Worm (Caenorhabditis elegans) whole organism, L3 larva: ENCODE results near the gene Y7A5A.9.

Source experiments
- R02D3.7 ChIP-seq: fragments of 150-350 bp; optimal IDR thresholded peaks from 2 replicates; lab custom pipeline; 2014; ENCODE audit warnings: missing biosample characterization, missing genetic modification characterization
- ZK546.5 ChIP-seq: sonication (generic microtip); optimal IDR thresholded peaks from 2 replicates; lab custom pipeline; 2017; ENCODE audit warnings: missing biosample characterization, missing genetic modification characterization
- aly-2 ChIP-seq: fragments of 150-350 bp; optimal IDR thresholded peaks from 2 replicates; lab custom pipeline; 2014; ENCODE audit warnings: missing biosample characterization, missing genetic modification characterization
- ama-1 ChIP-seq: fragments of 150-350 bp; optimal IDR thresholded peaks from 2 replicates; lab custom pipeline; 2018
- ceh-28 ChIP-seq: fragments of 150-350 bp; optimal IDR thresholded peaks from 2 replicates; lab custom pipeline; 2014; ENCODE audit warnings: missing biosample characterization, missing genetic modification reagents, missing genetic modification characterization
- ceh-82 ChIP-seq: fragments of 150-350 bp; optimal IDR thresholded peaks from 2 replicates; lab custom pipeline; 2014; ENCODE audit warnings: missing biosample characterization, missing genetic modification characterization
- ceh-9 ChIP-seq: sonication (generic microtip); optimal IDR thresholded peaks from 2 replicates; lab custom pipeline; 2018; ENCODE audit warnings: missing biosample characterization, missing genetic modification characterization
- daf-12 ChIP-seq: fragments of 150-350 bp; optimal IDR thresholded peaks from 2 replicates; lab custom pipeline; 2014; ENCODE audit warnings: missing biosample characterization, missing genetic modification reagents, missing genetic modification characterization
- egl-27 ChIP-seq: sonication (generic microtip); optimal IDR thresholded peaks from 4 replicates; lab custom pipeline; 2017; ENCODE audit warnings: missing biosample characterization, missing genetic modification reagents, missing genetic modification characterization
- egl-5 ChIP-seq: fragments of 150-350 bp; optimal IDR thresholded peaks from 2 replicates; lab custom pipeline; 2017; ENCODE audit warnings: missing biosample characterization, missing genetic modification reagents, missing genetic modification characterization, inconsistent platforms
- elt-2 ChIP-seq: sonication (generic microtip); optimal IDR thresholded peaks from 2 replicates; lab custom pipeline; 2016; ENCODE audit warnings: missing genetic modification reagents, mild to moderate bottlenecking, missing genetic modification characterization, missing compliant biosample characterization
- elt-3 ChIP-seq, 3 experiments: fragments of 150-350 bp in 1 of 3; sonication (generic microtip) in 2 of 3; optimal IDR thresholded peaks; 2 replicates in 2 of 3; 4 replicates in 1 of 3; lab custom pipeline; 2014 to 2017; ENCODE audit warnings: missing biosample characterization in 3 of 3, missing genetic modification characterization in 3 of 3
- fkh-2 ChIP-seq: fragments of 150-350 bp; optimal IDR thresholded peaks from 2 replicates; lab custom pipeline; 2014; ENCODE audit warnings: missing biosample characterization, missing genetic modification reagents, missing genetic modification characterization
- fos-1 ChIP-seq: fragments of 150-350 bp; optimal IDR thresholded peaks from 2 replicates; lab custom pipeline; 2014; ENCODE audit warnings: missing biosample characterization, missing genetic modification characterization
- hmg-11 ChIP-seq: sonication (generic microtip); optimal IDR thresholded peaks from 2 replicates; lab custom pipeline; 2016; ENCODE audit warnings: missing genetic modification characterization, missing compliant biosample characterization
- jun-1 ChIP-seq: fragments of 150-350 bp; optimal IDR thresholded peaks from 2 replicates; lab custom pipeline; 2014; ENCODE audit warnings: missing biosample characterization, missing genetic modification reagents, missing genetic modification characterization
- lin-39 ChIP-seq: fragments of 150-350 bp; optimal IDR thresholded peaks from 2 replicates; lab custom pipeline; 2018; ENCODE audit warnings: missing biosample characterization, missing genetic modification reagents, missing genetic modification characterization
- lsy-12 ChIP-seq: sonication (generic microtip); optimal IDR thresholded peaks from 2 replicates; lab custom pipeline; 2016; ENCODE audit warnings: mild to moderate bottlenecking, missing genetic modification characterization, missing compliant biosample characterization
- mdl-1 ChIP-seq: fragments of 150-350 bp; optimal IDR thresholded peaks from 2 replicates; lab custom pipeline; 2014; ENCODE audit warnings: missing biosample characterization, missing genetic modification characterization
- mml-1 ChIP-seq: fragments of 150-350 bp; sonication (generic microtip); optimal IDR thresholded peaks from 3 replicates; lab custom pipeline; 2014; ENCODE audit warnings: missing biosample characterization, missing genetic modification characterization
- nfya-1 ChIP-seq: sonication (generic microtip); optimal IDR thresholded peaks from 2 replicates; lab custom pipeline; 2017; ENCODE audit warnings: missing genetic modification characterization, mild to moderate bottlenecking, missing compliant biosample characterization, antibody characterized with exemption, moderate library complexity; ENCODE audit not compliant: insufficient read depth
- nhr-11 ChIP-seq: fragments of 150-350 bp; optimal IDR thresholded peaks from 2 replicates; lab custom pipeline; 2014; ENCODE audit warnings: missing biosample characterization, missing genetic modification characterization
- nhr-23 ChIP-seq: fragments of 150-350 bp; optimal IDR thresholded peaks from 2 replicates; lab custom pipeline; 2014; ENCODE audit warnings: missing biosample characterization, missing genetic modification reagents, missing genetic modification characterization
- nhr-25 ChIP-seq: sonication (generic microtip); optimal IDR thresholded peaks from 2 replicates; lab custom pipeline; 2017; ENCODE audit warnings: missing biosample characterization, missing genetic modification characterization
- nhr-43 ChIP-seq: sonication (generic microtip); optimal IDR thresholded peaks from 2 replicates; lab custom pipeline; 2016; ENCODE audit warnings: mild to moderate bottlenecking, missing genetic modification characterization, missing compliant biosample characterization; ENCODE audit not compliant: poor library complexity, severe bottlenecking
- nhr-67 ChIP-seq: fragments of 150-350 bp; optimal IDR thresholded peaks from 2 replicates; lab custom pipeline; 2014; ENCODE audit warnings: missing biosample characterization, missing genetic modification characterization
- nhr-76 ChIP-seq: fragments of 150-350 bp; sonication (generic microtip); optimal IDR thresholded peaks from 5 replicates; lab custom pipeline; 2014; ENCODE audit warnings: missing biosample characterization, missing genetic modification characterization
- nhr-77 ChIP-seq: fragments of 150-350 bp; optimal IDR thresholded peaks from 2 replicates; lab custom pipeline; 2014; ENCODE audit warnings: missing biosample characterization, missing genetic modification characterization
- pha-4 ChIP-seq: fragments of 150-350 bp; optimal IDR thresholded peaks from 2 replicates; lab custom pipeline; 2014; ENCODE audit warnings: missing biosample characterization, missing genetic modification reagents, missing genetic modification characterization
- pqm-1 ChIP-seq: fragments of 150-350 bp; optimal IDR thresholded peaks from 2 replicates; lab custom pipeline; 2017; ENCODE audit warnings: missing biosample characterization, missing genetic modification characterization, inconsistent platforms
- sea-2 ChIP-seq: fragments of 150-350 bp; sonication (generic microtip); optimal IDR thresholded peaks from 4 replicates; lab custom pipeline; 2014; ENCODE audit warnings: missing biosample characterization, missing genetic modification reagents, missing genetic modification characterization
- skn-1 ChIP-seq: fragments of 150-350 bp; optimal IDR thresholded peaks from 2 replicates; lab custom pipeline; 2014; ENCODE audit warnings: missing biosample characterization, missing genetic modification characterization
- snpc-4 ChIP-seq: fragments of 150-350 bp; optimal IDR thresholded peaks from 2 replicates; lab custom pipeline; 2014; ENCODE audit warnings: missing biosample characterization, missing genetic modification characterization
- tbx-2 ChIP-seq: sonication (generic microtip); optimal IDR thresholded peaks from 2 replicates; lab custom pipeline; 2016; ENCODE audit warnings: mild to moderate bottlenecking, missing genetic modification characterization, missing compliant biosample characterization
- unc-39 ChIP-seq: sonication (generic microtip); optimal IDR thresholded peaks from 4 replicates; lab custom pipeline; 2017; ENCODE audit warnings: missing biosample characterization, missing genetic modification characterization
- unc-62 ChIP-seq: fragments of 150-350 bp; sonication (generic microtip); optimal IDR thresholded peaks from 4 replicates; lab custom pipeline; 2014; ENCODE audit warnings: missing biosample characterization, missing genetic modification reagents, missing genetic modification characterization
- zag-1 ChIP-seq: fragments of 150-350 bp; optimal IDR thresholded peaks from 2 replicates; lab custom pipeline; 2014; ENCODE audit warnings: missing biosample characterization, missing genetic modification characterization
- ztf-11 ChIP-seq: fragments of 150-350 bp; optimal IDR thresholded peaks from 2 replicates; lab custom pipeline; 2014; ENCODE audit warnings: missing biosample characterization, missing genetic modification characterization
- ztf-4 ChIP-seq: fragments of 150-350 bp; optimal IDR thresholded peaks from 2 replicates; lab custom pipeline; 2014; ENCODE audit warnings: missing biosample characterization, missing genetic modification characterization

The Y7A5A.9 gene

DNA sequence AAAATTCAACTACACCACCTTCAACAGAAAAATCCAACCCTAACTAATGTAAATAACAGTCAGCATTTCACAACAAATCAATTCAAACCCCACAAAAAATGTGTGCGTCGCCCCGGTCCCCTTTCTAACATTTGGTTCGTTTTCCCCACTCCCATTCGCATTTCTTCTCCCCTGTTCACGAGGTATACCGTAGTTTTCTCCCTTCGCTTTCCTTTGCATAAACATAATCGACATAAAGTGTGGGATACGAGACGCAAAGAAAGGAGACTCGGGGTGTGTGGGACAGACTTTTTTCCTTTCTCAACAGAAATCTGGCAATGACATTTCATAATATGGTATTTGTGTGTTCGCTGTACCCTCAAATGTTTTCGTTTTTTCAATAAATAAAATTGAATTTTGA, 15.6 kb upstream of the Y7A5A.9 start:
- TF ChIP-seq ceh-28 (tag; lab: Kevin White, UChicago) (no peak), R02D3.7 (tag; lab: Kevin White, UChicago) (no peak), ztf-4 (tag; lab: Kevin White, UChicago) (no peak)

DNA sequence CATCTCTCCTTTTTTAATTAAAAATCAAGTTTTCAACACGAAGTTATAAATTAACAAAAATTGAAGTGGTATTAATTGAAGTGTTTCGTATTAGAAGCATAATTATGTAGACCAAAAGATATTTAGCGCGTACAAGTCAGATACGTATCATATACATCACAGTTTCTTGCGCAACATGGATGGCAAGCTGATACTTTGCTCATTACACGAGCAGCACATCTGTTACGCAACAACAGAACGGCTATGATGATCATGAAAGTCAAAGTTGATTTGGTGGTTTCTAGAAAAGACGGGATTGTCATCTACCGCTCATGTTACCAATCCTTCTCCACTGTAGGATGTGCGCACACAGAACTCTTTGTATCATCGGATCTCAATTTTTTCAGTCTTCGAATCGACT, 12.4 kb upstream of the Y7A5A.9 start:
- no peak for TF ChIP-seq nhr-43
- no peak for TF ChIP-seq ceh-82
- TF ChIP-seq egl-27 (tag; lab: Kevin White, UChicago), result no peak
- no peak for TF ChIP-seq skn-1 (tag; lab: Kevin White, UChicago)
- TF ChIP-seq hmg-11 (tag; lab: Kevin White, UChicago), result no peak
- TF ChIP-seq ztf-4 (tag; lab: Kevin White, UChicago), result no peak
- no peak for TF ChIP-seq tbx-2 (tag; lab: Kevin White, UChicago)
- no peak for TF ChIP-seq pqm-1 (tag; lab: Kevin White, UChicago)
- no peak for TF ChIP-seq unc-62 (GFP tag; lab: Kevin White, UChicago)
- TF ChIP-seq nhr-77 (tag; lab: Kevin White, UChicago), result no peak
- TF ChIP-seq nhr-25 (tag; lab: Kevin White, UChicago), result no peak
- TF ChIP-seq fos-1, result no peak
- TF ChIP-seq lsy-12 (tag; lab: Kevin White, UChicago), result no peak
- no peak for TF ChIP-seq nhr-67 (tag; lab: Kevin White, UChicago)
- TF ChIP-seq ZK546.5 (tag; lab: Kevin White, UChicago), result no peak
- no peak for TF ChIP-seq ceh-28 (tag; lab: Kevin White, UChicago)
- no peak for TF ChIP-seq ceh-9 (tag; lab: Kevin White, UChicago)
- TF ChIP-seq nhr-23 (tag; lab: Kevin White, UChicago), result no peak
- TF ChIP-seq egl-5 (tag; lab: Kevin White, UChicago), result no peak

DNA sequence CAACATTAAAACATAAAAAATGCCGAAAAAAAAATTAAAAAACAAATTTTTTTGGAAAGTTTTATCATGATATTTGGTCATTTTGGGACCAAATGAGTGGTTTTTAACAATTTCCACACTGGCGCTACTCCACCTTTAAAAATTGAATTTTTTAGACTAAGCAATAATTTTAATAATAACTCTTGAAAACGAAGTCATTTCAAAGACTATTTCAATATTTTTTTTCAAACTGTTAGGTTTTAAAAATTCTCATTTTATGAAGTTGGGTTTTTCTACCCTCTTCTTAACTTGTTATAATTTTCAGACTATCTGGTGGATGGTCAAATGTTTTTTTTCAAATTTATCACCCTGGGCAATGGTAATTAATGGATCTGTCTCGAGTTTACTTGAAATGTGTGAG, 4.8 kb upstream of the Y7A5A.9 start, which contains the start of gene Y7A5A.8:
TSS of gene Y7A5A.8 (plus strand) at position 301 of the 400 bp plus-strand sequence.
- TF ChIP-seq ztf-4 (tag; lab: Kevin White, UChicago) (no peak), lsy-12 (tag; lab: Kevin White, UChicago) (no peak), daf-12 (tag; lab: Kevin White, UChicago) (no peak), mdl-1 (tag; lab: Kevin White, UChicago) (no peak), pha-4 (tag; lab: Kevin White, UChicago) (no peak), nhr-11 (tag; lab: Kevin White, UChicago) (no peak), zag-1 (tag; lab: Kevin White, UChicago) (no peak), elt-3 (tag; optimal IDR thresholded peaks at IDR 0.05; lab: Kevin White, UChicago) (no peak), nfya-1 (tag; lab: Kevin White, UChicago) (no peak), snpc-4 (tag; lab: Kevin White, UChicago) (no peak), lin-39 (tag; lab: Kevin White, UChicago) (no peak), sea-2 (GFP tag; lab: Kevin White, UChicago) (no peak)

DNA sequence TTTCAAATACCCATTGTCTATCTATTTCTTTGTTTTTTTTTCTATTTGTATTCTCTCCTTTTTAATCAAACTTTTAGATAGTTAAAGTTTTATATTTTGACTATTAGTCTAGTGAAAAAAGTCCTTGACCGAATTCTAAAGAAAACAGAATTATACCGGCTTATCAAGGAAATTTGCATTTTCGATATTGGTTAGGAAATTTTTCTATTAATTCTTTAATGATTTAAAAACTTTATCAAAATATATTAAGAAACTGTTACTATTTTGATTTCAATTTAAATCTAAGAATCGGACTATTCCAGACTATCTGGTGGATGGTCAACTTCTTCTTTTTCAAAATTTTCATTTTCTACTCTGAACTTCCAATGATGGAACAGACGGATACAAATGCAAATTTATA, 1.1 kb downstream of the Y7A5A.9 start, which contains the start of gene Y7A5A.20:
TSS of gene Y7A5A.20 (plus strand) at position 301 of the 400 bp plus-strand sequence.
- TF ChIP-seq fos-1, result no peak
- TF ChIP-seq nhr-76, result no peak
- TF ChIP-seq unc-39 (tag; lab: Kevin White, UChicago), result no peak
- TF ChIP-seq fkh-2, result no peak
- TF ChIP-seq aly-2 (tag; lab: Kevin White, UChicago), result no peak
- no peak for TF ChIP-seq nfya-1 (tag; lab: Kevin White, UChicago)
- TF ChIP-seq nhr-43, result no peak
- TF ChIP-seq nhr-23 (tag; lab: Kevin White, UChicago), result no peak
- no peak for TF ChIP-seq nhr-11 (tag; lab: Kevin White, UChicago)
- TF ChIP-seq nhr-25 (tag; lab: Kevin White, UChicago), result no peak
- no peak for TF ChIP-seq ceh-28 (tag; lab: Kevin White, UChicago)
- TF ChIP-seq ceh-82, result no peak

DNA sequence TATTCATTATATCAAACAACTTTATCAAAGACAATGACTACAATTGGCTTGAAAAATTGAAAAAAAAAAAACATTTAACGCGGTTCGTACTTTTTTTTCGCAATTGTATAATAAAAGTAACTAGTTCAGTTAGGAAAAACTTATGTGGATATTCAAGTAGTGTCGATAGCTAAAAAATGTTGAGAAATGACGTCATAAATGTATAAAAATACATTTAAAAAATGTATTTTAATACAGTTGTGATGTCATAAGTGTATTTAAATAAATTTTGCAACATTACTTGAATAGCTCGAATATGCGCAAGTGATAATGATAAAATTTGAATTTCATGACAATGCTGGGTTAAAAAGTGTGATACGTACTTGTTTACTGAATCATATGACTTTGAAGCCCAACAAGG, 4.6 kb downstream of the Y7A5A.9 start:
- no peak for TF ChIP-seq nhr-23 (tag; lab: Kevin White, UChicago)
- TF ChIP-seq mml-1 (tag; lab: Kevin White, UChicago), result no peak
- TF ChIP-seq jun-1, result no peak
- TF ChIP-seq mdl-1 (tag; lab: Kevin White, UChicago), result no peak
- no peak for TF ChIP-seq nhr-25 (tag; lab: Kevin White, UChicago)
- no peak for TF ChIP-seq nhr-11 (tag; lab: Kevin White, UChicago)
- no peak for TF ChIP-seq snpc-4 (tag; lab: Kevin White, UChicago)
- no peak for TF ChIP-seq nhr-67 (tag; lab: Kevin White, UChicago)
- no peak for TF ChIP-seq egl-5 (tag; lab: Kevin White, UChicago)
- no peak for TF ChIP-seq nhr-43
- TF ChIP-seq fos-1, result no peak
- TF ChIP-seq pqm-1 (tag; lab: Kevin White, UChicago), result no peak
- no peak for TF ChIP-seq unc-39 (tag; lab: Kevin White, UChicago)
- TF ChIP-seq elt-2 (tag; lab: Kevin White, UChicago), result no peak
- TF ChIP-seq elt-3 (tag; optimal IDR thresholded peaks at IDR 0.05; lab: Kevin White, UChicago), result no peak
- TF ChIP-seq ztf-4 (tag; lab: Kevin White, UChicago), result no peak
- no peak for TF ChIP-seq ztf-11 (tag; lab: Kevin White, UChicago)
- TF ChIP-seq ama-1 (lab: Kevin White, UChicago), result no peak
